Fruit fly (Drosophila melanogaster) whole organism, embryonic: ENCODE data around the gene CecA1.

Experiments
- B-H2 ChIP-seq: fragments of 200-800 bp; sonication (Bioruptor generic); optimal IDR thresholded peaks from 2 replicates; lab custom pipeline; 2018; ENCODE audit warnings: missing biosample characterization, mild to moderate bottlenecking, missing genetic modification characterization
- CG10267 ChIP-seq: fragments of 200-800 bp; sonication (Bioruptor generic); optimal IDR thresholded peaks from 2 replicates; lab custom pipeline; 2018; ENCODE audit warnings: missing biosample characterization, mild to moderate bottlenecking, missing genetic modification characterization, moderate library complexity
- CG10565 ChIP-seq: fragments of 200-800 bp; sonication (Bioruptor generic); optimal IDR thresholded peaks from 3 replicates; lab custom pipeline; 2016; ENCODE audit warnings: missing biosample characterization, mild to moderate bottlenecking, missing genetic modification characterization
- CG11560 ChIP-seq: fragments of 200-800 bp; sonication (Bioruptor generic); IDR thresholded peaks from 3 replicates; pipeline ENCODE4 v1.3.6; 2022; ENCODE audit warnings: missing biosample characterization, missing genetic modification characterization
- CG11696 ChIP-seq: fragments of 200-800 bp; sonication (Bioruptor generic); IDR thresholded peaks from 2 replicates; pipeline ENCODE4 v1.3.6; 2022; ENCODE audit warnings: missing biosample characterization, missing genetic modification characterization
- CG14965 ChIP-seq: fragments of 200-800 bp; sonication (Bioruptor generic); optimal IDR thresholded peaks from 2 replicates; lab custom pipeline; 2016; ENCODE audit warnings: missing biosample characterization, missing genetic modification characterization, borderline replicate concordance
- CG1603 ChIP-seq: fragments of 200-800 bp; sonication (Bioruptor generic); optimal IDR thresholded peaks from 2 replicates; lab custom pipeline; 2019; ENCODE audit warnings: missing biosample characterization, mild to moderate bottlenecking, missing genetic modification characterization, moderate library complexity
- CG17385 ChIP-seq: fragments of 200-800 bp; sonication (Bioruptor generic); optimal IDR thresholded peaks from 3 replicates; lab custom pipeline; 2018; ENCODE audit warnings: missing biosample characterization, mild to moderate bottlenecking, missing genetic modification characterization
- CG17829 ChIP-seq: fragments of 200-800 bp; optimal IDR thresholded peaks from 2 replicates; lab custom pipeline; 2019; ENCODE audit warnings: missing biosample characterization, mild to moderate bottlenecking, missing genetic modification characterization, moderate library complexity
- CG2116 ChIP-seq: fragments of 200-800 bp; sonication (Bioruptor generic); optimal IDR thresholded peaks from 3 replicates; lab custom pipeline; 2018; ENCODE audit warnings: missing biosample characterization, mild to moderate bottlenecking, missing genetic modification characterization
- CG32532 ChIP-seq: fragments of 200-800 bp; sonication (Bioruptor generic); IDR thresholded peaks from 2 replicates; pipeline ENCODE4 v1.3.6; 2022; ENCODE audit warnings: missing biosample characterization, missing genetic modification characterization
- CG33557 ChIP-seq: fragments of 200-800 bp; sonication (Bioruptor generic); optimal IDR thresholded peaks from 2 replicates; lab custom pipeline; 2019; ENCODE audit warnings: missing biosample characterization, mild to moderate bottlenecking, missing genetic modification characterization, moderate library complexity
- CG3407 ChIP-seq: fragments of 200-800 bp; sonication (Bioruptor generic); optimal IDR thresholded peaks from 2 replicates; lab custom pipeline; 2018; ENCODE audit warnings: missing biosample characterization, mild to moderate bottlenecking, missing genetic modification characterization
- CG3838 ChIP-seq: fragments of 200-800 bp; sonication (Bioruptor generic); optimal IDR thresholded peaks from 3 replicates; lab custom pipeline; 2016; ENCODE audit warnings: missing biosample characterization, missing genetic modification characterization
- CG4854 ChIP-seq: fragments of 200-800 bp; sonication (Bioruptor generic); optimal IDR thresholded peaks from 2 replicates; lab custom pipeline; 2016; ENCODE audit warnings: missing biosample characterization, missing genetic modification characterization, inconsistent platforms
- CG8290 ChIP-seq, 3 experiments: fragments of 200-800 bp; sonication (Bioruptor generic); optimal IDR thresholded peaks; 2 replicates each; lab custom pipeline; 2016 to 2019; ENCODE audit warnings: missing biosample characterization in 3 of 3, missing genetic modification characterization in 3 of 3, mild to moderate bottlenecking in 2 of 3, moderate library complexity in 1 of 3
- CkIIα-i1 ChIP-seq: fragments of 200-800 bp; sonication (Bioruptor generic); IDR thresholded peaks from 2 replicates; pipeline ENCODE4 v1.3.6; 2022; ENCODE audit warnings: missing biosample characterization, missing genetic modification characterization
- Dip2 ChIP-seq: fragments of 200-800 bp; sonication (Bioruptor generic); IDR thresholded peaks from 2 replicates; pipeline ENCODE4 v1.3.6; 2022; ENCODE audit warnings: missing biosample characterization, missing genetic modification characterization
- Ets65A ChIP-seq: fragments of 200-800 bp; sonication (Bioruptor generic); peaks from one replicate; lab custom pipeline; 2016; ENCODE audit warnings: missing biosample characterization, missing genetic modification characterization
- H2.0 ChIP-seq: fragments of 200-800 bp; sonication (Bioruptor generic); IDR thresholded peaks from 2 replicates; pipeline ENCODE4 v1.3.6; 2022; ENCODE audit warnings: missing biosample characterization, missing genetic modification characterization
- Hand ChIP-seq: fragments of 200-800 bp; sonication (Bioruptor generic); optimal IDR thresholded peaks from 2 replicates; lab custom pipeline; 2017; ENCODE audit warnings: mild to moderate bottlenecking, missing biosample characterization, missing genetic modification reagents, missing genetic modification characterization
- Hey ChIP-seq: fragments of 200-800 bp; sonication (Bioruptor generic); optimal IDR thresholded peaks from 3 replicates; lab custom pipeline; 2018; ENCODE audit warnings: missing biosample characterization, mild to moderate bottlenecking, missing genetic modification characterization
- HmgZ ChIP-seq: fragments of 200-800 bp; sonication (Bioruptor generic); optimal IDR thresholded peaks from 2 replicates; lab custom pipeline; 2018; ENCODE audit warnings: missing biosample characterization, mild to moderate bottlenecking, missing genetic modification characterization
- Hr39 ChIP-seq: fragments of >200 bp; optimal IDR thresholded peaks from 2 replicates; lab custom pipeline; 2017
- Kr ChIP-seq: fragments of 200-800 bp; sonication (Bioruptor generic); optimal IDR thresholded peaks from 2 replicates; lab custom pipeline; 2017; ENCODE audit warnings: missing biosample characterization, mild to moderate bottlenecking, missing genetic modification characterization
- Myb ChIP-seq: fragments of 200-800 bp; sonication (Bioruptor generic); optimal IDR thresholded peaks from 2 replicates; lab custom pipeline; 2016; ENCODE audit warnings: missing biosample characterization, missing genetic modification characterization
- NK7.1 ChIP-seq: fragments of 200-800 bp; sonication (Bioruptor generic); optimal IDR thresholded peaks from 3 replicates; lab custom pipeline; 2016; ENCODE audit warnings: missing biosample characterization, missing genetic modification characterization
- Oli ChIP-seq: fragments of 200-800 bp; sonication (Bioruptor generic); optimal IDR thresholded peaks from 2 replicates; lab custom pipeline; 2018; ENCODE audit warnings: missing biosample characterization, mild to moderate bottlenecking, missing genetic modification characterization, moderate library complexity
- Pdp1 ChIP-seq, 2 experiments: fragments of 200-800 bp; sonication (Bioruptor generic); optimal IDR thresholded peaks; 3 replicates each; lab custom pipeline; 2016; ENCODE audit warnings: missing biosample characterization in 2 of 2, missing genetic modification characterization in 2 of 2, mild to moderate bottlenecking in 1 of 2, moderate library complexity in 1 of 2
- Sox102F ChIP-seq: fragments of 200-800 bp; sonication (Bioruptor generic); optimal IDR thresholded peaks from 2 replicates; lab custom pipeline; 2018; ENCODE audit warnings: missing biosample characterization, mild to moderate bottlenecking, missing genetic modification characterization, moderate library complexity
- Spps ChIP-seq: fragments of 200-800 bp; sonication (Bioruptor generic); optimal IDR thresholded peaks from 2 replicates; lab custom pipeline; 2018; ENCODE audit warnings: missing biosample characterization, mild to moderate bottlenecking, missing genetic modification characterization
- Usf ChIP-seq: fragments of 200-800 bp; sonication (Bioruptor generic); optimal IDR thresholded peaks from 2 replicates; lab custom pipeline; 2017; ENCODE audit warnings: missing genotype, missing biosample characterization, missing genetic modification characterization
- aop ChIP-seq: fragments of 200-800 bp; sonication (Bioruptor generic); IDR thresholded peaks from 2 replicates; pipeline ENCODE4 v1.3.6; 2022; ENCODE audit warnings: missing biosample characterization, missing genetic modification characterization
- ase ChIP-seq: fragments of 200-800 bp; sonication (Bioruptor generic); IDR thresholded peaks from 3 replicates; pipeline ENCODE4 v1.3.6; 2022; ENCODE audit warnings: missing biosample characterization, missing genetic modification characterization
- bigmax ChIP-seq: fragments of 200-800 bp; sonication (Bioruptor generic); optimal IDR thresholded peaks from 2 replicates; lab custom pipeline; 2018; ENCODE audit warnings: missing biosample characterization, mild to moderate bottlenecking, missing genetic modification characterization
- btn ChIP-seq: fragments of 200-800 bp; sonication (Bioruptor generic); optimal IDR thresholded peaks from 2 replicates; lab custom pipeline; 2016; ENCODE audit warnings: missing biosample characterization, missing genetic modification characterization
- croc ChIP-seq: fragments of 200-800 bp; sonication (Bioruptor generic); conservative IDR thresholded peaks from 3 replicates; pipeline ENCODE4 v1.3.6; 2022; ENCODE audit warnings: missing biosample characterization, missing genetic modification characterization
- fu2 ChIP-seq: fragments of 200-800 bp; sonication (Bioruptor generic); optimal IDR thresholded peaks from 2 replicates; lab custom pipeline; 2016; ENCODE audit warnings: missing biosample characterization, missing genetic modification characterization
- gcm2 ChIP-seq: fragments of 200-800 bp; sonication (Bioruptor generic); optimal IDR thresholded peaks from 2 replicates; lab custom pipeline; 2016; ENCODE audit warnings: missing biosample characterization, missing genetic modification characterization
- grau ChIP-seq: fragments of 200-800 bp; optimal IDR thresholded peaks from 3 replicates; lab custom pipeline; 2019; ENCODE audit warnings: missing biosample characterization, mild to moderate bottlenecking, missing genetic modification characterization, moderate library complexity
- gro ChIP-seq: fragments of 200-800 bp; sonication (Bioruptor generic); optimal IDR thresholded peaks from 2 replicates; lab custom pipeline; 2016; ENCODE audit warnings: missing biosample characterization, missing genetic modification characterization
- lbe ChIP-seq: fragments of 200-800 bp; sonication (Bioruptor generic); optimal IDR thresholded peaks from 2 replicates; lab custom pipeline; 2016; ENCODE audit warnings: missing biosample characterization, mild to moderate bottlenecking, missing genetic modification characterization
- lilli ChIP-seq: fragments of 200-800 bp; sonication (Bioruptor generic); optimal IDR thresholded peaks from 3 replicates; lab custom pipeline; 2016; ENCODE audit warnings: missing biosample characterization, missing genetic modification characterization
- lmd ChIP-seq: fragments of 200-800 bp; sonication (Bioruptor generic); IDR thresholded peaks from 2 replicates; pipeline ENCODE4 v1.3.6; 2022; ENCODE audit warnings: missing biosample characterization, missing genetic modification characterization
- luna ChIP-seq: fragments of 200-800 bp; sonication (Bioruptor generic); optimal IDR thresholded peaks from 2 replicates; lab custom pipeline; 2016; ENCODE audit warnings: missing biosample characterization, missing genetic modification characterization
- nerfin-1 ChIP-seq: fragments of 200-800 bp; sonication (Bioruptor generic); optimal IDR thresholded peaks from 3 replicates; lab custom pipeline; 2019; ENCODE audit warnings: missing biosample characterization, mild to moderate bottlenecking, missing genetic modification characterization, moderate library complexity
- pzg ChIP-seq: fragments of 200-800 bp; sonication (Bioruptor generic); optimal IDR thresholded peaks from 3 replicates; lab custom pipeline; 2018; ENCODE audit warnings: missing biosample characterization, mild to moderate bottlenecking, missing genetic modification characterization, moderate library complexity
- repo ChIP-seq: fragments of 200-800 bp; sonication (Bioruptor generic); optimal IDR thresholded peaks from 2 replicates; lab custom pipeline; 2016; ENCODE audit warnings: missing biosample characterization, missing genetic modification characterization
- sisA ChIP-seq: fragments of 200-800 bp; sonication (Bioruptor generic); IDR thresholded peaks from 2 replicates; pipeline ENCODE4 v1.3.6; 2022; ENCODE audit warnings: missing biosample characterization, missing genetic modification characterization
- stc ChIP-seq: fragments of 200-800 bp; sonication (Bioruptor generic); IDR thresholded peaks from 2 replicates; pipeline ENCODE4 v1.3.6; 2022; ENCODE audit warnings: missing biosample characterization, missing genetic modification characterization
- tll ChIP-seq, 2 experiments: fragments of 200-800 bp in 1 of 2; fragments of >200 bp in 1 of 2; sonication (Bioruptor generic) in 1 of 2; optimal IDR thresholded peaks; 2 replicates each; lab custom pipeline; 2017 to 2019; ENCODE audit warnings: missing biosample characterization in 2 of 2, missing genetic modification characterization in 2 of 2, mild to moderate bottlenecking in 1 of 2, moderate library complexity in 1 of 2
- vnd ChIP-seq: fragments of 200-800 bp; sonication (Bioruptor generic); IDR thresholded peaks from 3 replicates; pipeline ENCODE4 v1.3.6; 2022; ENCODE audit warnings: missing biosample characterization, missing genetic modification characterization; ENCODE audit not compliant: partially characterized antibody

Gene CecA1

DNA sequence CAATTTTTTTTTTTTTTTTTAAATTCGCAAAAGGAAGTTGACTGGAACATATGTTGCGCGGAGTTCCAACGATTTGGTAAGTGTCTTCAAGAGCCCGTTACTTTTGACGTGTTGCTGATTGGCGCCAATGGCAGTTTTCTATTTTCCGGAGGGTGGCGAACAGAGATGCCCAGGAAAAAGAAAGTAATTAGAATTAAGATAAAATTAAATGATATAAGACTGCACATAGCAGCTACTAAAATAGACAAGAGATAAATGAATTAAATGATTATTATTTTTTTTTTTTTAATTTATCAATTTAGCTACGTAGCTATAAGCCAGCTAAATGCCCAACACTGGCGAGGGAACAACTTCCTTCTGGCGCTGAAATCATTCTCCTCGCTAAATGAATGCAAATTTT lies 11.6 kb downstream of the CecA1 start (continued):
- no peak for TF ChIP-seq CG11560 (tag; lab: Robert Waterston, UW)
- TF ChIP-seq CG11696 (GFP tag; lab: Robert Waterston, UW) = no peak
- no peak for TF ChIP-seq CG17829
- TF ChIP-seq lbe (GFP tag; lab: Kevin White, UChicago) = no peak
- TF ChIP-seq lilli (GFP tag; lab: Kevin White, UChicago) = no peak
- TF ChIP-seq stc = peak; percentile 43; the same call in 1 of the 2 replicates
- TF ChIP-seq Pdp1 (GFP tag; optimal IDR thresholded peaks at IDR 0.05; lab: Kevin White, UChicago) = no peak
- no peak for TF ChIP-seq Dip2 (GFP tag; lab: Robert Waterston, UW)
- TF ChIP-seq Sox102F (GFP tag; lab: Kevin White, UChicago) = peak; percentile 35
- TF ChIP-seq repo (GFP tag; lab: Kevin White, UChicago) = no peak
- no peak for TF ChIP-seq croc (GFP tag; lab: Robert Waterston, UW)
- peak; percentile 18; the same call in 1 of the 2 replicates for TF ChIP-seq CG32532 (GFP tag; lab: Robert Waterston, UW)
- TF ChIP-seq gro (GFP tag; lab: Kevin White, UChicago) = no peak
- TF ChIP-seq CG4854 (GFP tag; lab: Kevin White, UChicago) = no peak
- no peak for TF ChIP-seq H2.0 (GFP tag; lab: Robert Waterston, UW)
- no peak for TF ChIP-seq Hand (GFP tag; lab: Kevin White, UChicago)
- no peak for TF ChIP-seq pzg
- TF ChIP-seq CG10267 (tag; lab: Kevin White, UChicago) = peak; percentile 9
- TF ChIP-seq lmd (GFP tag; lab: Robert Waterston, UW) = no peak
- no peak for TF ChIP-seq luna (GFP tag; lab: Kevin White, UChicago)
- no peak for TF ChIP-seq Usf (GFP tag; lab: Kevin White, UChicago)
- no peak for TF ChIP-seq btn (GFP tag; lab: Kevin White, UChicago)
- no peak for TF ChIP-seq Hr39
- TF ChIP-seq Ets65A (GFP tag; lab: Kevin White, UChicago) = no peak
- TF ChIP-seq Spps = no peak
- TF ChIP-seq B-H2 (GFP tag; lab: Kevin White, UChicago) = no peak
- TF ChIP-seq gcm2 (GFP tag; lab: Kevin White, UChicago) = no peak
- no peak for TF ChIP-seq CG3838 (GFP tag; lab: Kevin White, UChicago)
- no peak for TF ChIP-seq tll (GFP tag; optimal IDR thresholded peaks at IDR 0.05; lab: Kevin White, UChicago)
- TF ChIP-seq aop = no peak
- no peak for TF ChIP-seq sisA (GFP tag; lab: Robert Waterston, UW)
- no peak for TF ChIP-seq CG3407 (GFP tag; lab: Kevin White, UChicago)
- no peak for TF ChIP-seq CkIIα-i1 (GFP tag; lab: Robert Waterston, UW)
- TF ChIP-seq CG10565 (GFP tag; lab: Kevin White, UChicago) = no peak
- TF ChIP-seq HmgZ (tag; lab: Kevin White, UChicago) = no peak
- no peak for TF ChIP-seq CG2116 (GFP tag; lab: Kevin White, UChicago)
- TF ChIP-seq CG17385 (GFP tag; lab: Kevin White, UChicago) = no peak
- TF ChIP-seq ase (GFP tag; lab: Robert Waterston, UW) = no peak
- no peak for TF ChIP-seq Myb (GFP tag; lab: Kevin White, UChicago)
- peak; percentile 28 for TF ChIP-seq Oli (tag; lab: Kevin White, UChicago)
- no peak for TF ChIP-seq CG33557 (GFP tag; lab: Kevin White, UChicago)
- no peak for TF ChIP-seq CG14965 (GFP tag; lab: Kevin White, UChicago)
- no peak for TF ChIP-seq nerfin-1 (tag; lab: Kevin White, UChicago)
- no peak for TF ChIP-seq vnd (GFP tag; lab: Robert Waterston, UW)
- TF ChIP-seq CG1603 = no peak
- TF ChIP-seq CG8290 (GFP tag; optimal IDR thresholded peaks at IDR 0.05; lab: Kevin White, UChicago) = no peak
- TF ChIP-seq CG8290 (tag; optimal IDR thresholded peaks at IDR 0.05; lab: Kevin White, UChicago) = no peak
- no peak for TF ChIP-seq NK7.1 (GFP tag; lab: Kevin White, UChicago)
- peak; percentile 18 for TF ChIP-seq grau (tag; lab: Kevin White, UChicago)
- TF ChIP-seq fu2 = no peak
- no peak for TF ChIP-seq Hey
- TF ChIP-seq Kr (GFP tag; lab: Kevin White, UChicago) = no peak
- no peak for TF ChIP-seq bigmax
